Worm (Caenorhabditis elegans): ENCODE results near the gene dhhc-13.

dhhc-13 gene

ce11 chrIV:5877246-5877645 is 39.9 kb upstream of the dhhc-13 start, which contains the start of gene srv-21:
Gene srv-21, minus strand, starts transcription at chrIV:5877346.
- TF ChIP-seq ztf-22 (GFP tag; optimal IDR thresholded peaks at IDR 0.05) (no peak), ceh-79 (tag; optimal IDR thresholded peaks at IDR 0.05) (no peak), tbp1 (GFP tag; optimal IDR thresholded peaks at IDR 0.05) (no peak), hmg-1.2 (GFP tag; IDR thresholded peaks at IDR 0.05) (no peak), T26A5.8 (tag; optimal IDR thresholded peaks at IDR 0.05) (no peak), lsl-1 (GFP tag; optimal IDR thresholded peaks at IDR 0.05) (no peak), lir-1 (GFP tag; conservative IDR thresholded peaks at IDR 0.05) (no peak), him-1 (tag; optimal IDR thresholded peaks at IDR 0.05) (no peak), sdz-38 (tag; optimal IDR thresholded peaks at IDR 0.05) (no peak), madf-6 (GFP tag; IDR thresholded peaks at IDR 0.05) (no peak), egl-18 (GFP tag; IDR thresholded peaks at IDR 0.05) (no peak)

ce11 chrIV:5879853-5880252 is 37.3 kb upstream of the dhhc-13 start, which contains the start of gene srv-22:
Gene srv-22, minus strand, starts transcription at chrIV:5879953.
- TF ChIP-seq unc-62 (GFP tag; optimal IDR thresholded peaks at IDR 0.05) (no peak), him-1 (tag; optimal IDR thresholded peaks at IDR 0.05) (no peak), B0336.3 (GFP tag; IDR thresholded peaks at IDR 0.05) (no peak), ceh-58 (GFP tag; IDR thresholded peaks at IDR 0.05) (no peak), lin-40 (tag; optimal IDR thresholded peaks at IDR 0.05) (no peak), ztf-22 (GFP tag; optimal IDR thresholded peaks at IDR 0.05) (no peak), ets-4 (GFP tag; optimal IDR thresholded peaks at IDR 0.05) (no peak), snpc-4 (GFP tag; optimal IDR thresholded peaks at IDR 0.05) (no peak), snpc-4 (tag; optimal IDR thresholded peaks at IDR 0.05) (no peak), mxl-1 (tag; optimal IDR thresholded peaks at IDR 0.05) (no peak), ztf-26 (tag; optimal IDR thresholded peaks at IDR 0.05) (no peak), ztf-28 (GFP tag; IDR thresholded peaks at IDR 0.05) (no peak)

ce11 chrIV:5884500-5884899 is 32.6 kb upstream of the dhhc-13 start, which contains the start of gene H04M03.11:
Gene H04M03.11, minus strand, starts transcription at chrIV:5884600.
- TF ChIP-seq B0336.3 (GFP tag; IDR thresholded peaks at IDR 0.05) (no peak), let-607 (tag; optimal IDR thresholded peaks at IDR 0.05) (no peak), efl-1 (GFP tag; optimal IDR thresholded peaks at IDR 0.05) (no peak), C06A6.2 (GFP tag; conservative IDR thresholded peaks at IDR 0.05) (no peak), mxl-1 (tag; optimal IDR thresholded peaks at IDR 0.05) (no peak), attf-5 (GFP tag; optimal IDR thresholded peaks at IDR 0.05) (no peak), unc-62 (GFP tag; optimal IDR thresholded peaks at IDR 0.05) (no peak)

ce11 chrIV:5885180-5885887 is 31.8 kb upstream of the dhhc-13 start, which contains the start of gene glf-1:
Gene glf-1, plus strand, starts transcription at chrIV:5885835.
- TF ChIP-seq dox-1 (GFP tag; IDR thresholded peaks at IDR 0.05), result no peak
- no peak for TF ChIP-seq F39B2.1 (GFP tag; IDR thresholded peaks at IDR 0.05)
- no peak for TF ChIP-seq nfya-1 (tag; optimal IDR thresholded peaks at IDR 0.05; ENCODE audit: borderline replicate concordance, insufficient read depth)
- no peak for TF ChIP-seq rpc-1 (optimal IDR thresholded peaks at IDR 0.05)
- no peak for TF ChIP-seq rpc-1 (tag; optimal IDR thresholded peaks at IDR 0.05)
- no peak for TF ChIP-seq xnd-1 (tag; optimal IDR thresholded peaks at IDR 0.05)
- TF ChIP-seq somi-1 (GFP tag; optimal IDR thresholded peaks at IDR 0.05), result no peak
- TF ChIP-seq lin-54 (GFP tag; optimal IDR thresholded peaks at IDR 0.05), result no peak
- TF ChIP-seq B0336.3 (GFP tag; IDR thresholded peaks at IDR 0.05), result no peak
- TF ChIP-seq ccch-3 (GFP tag; optimal IDR thresholded peaks at IDR 0.05), result no peak
- no peak for TF ChIP-seq snpc-1.1 (tag; optimal IDR thresholded peaks at IDR 0.05; ENCODE audit: insufficient read depth)
- TF ChIP-seq egl-44 (GFP tag; IDR thresholded peaks at IDR 0.05), result no peak
- no peak for TF ChIP-seq ceh-100 (GFP tag; IDR thresholded peaks at IDR 0.05)
- TF ChIP-seq F49E8.2 (tag; optimal IDR thresholded peaks at IDR 0.05; ENCODE audit: insufficient read depth), result no peak
- TF ChIP-seq nfyb-1 (GFP tag; IDR thresholded peaks at IDR 0.05), result no peak
- no peak for TF ChIP-seq dpff-1 (tag; optimal IDR thresholded peaks at IDR 0.05)
- no peak for TF ChIP-seq nfya-2 (GFP tag; IDR thresholded peaks at IDR 0.05)
- no peak for TF ChIP-seq hlh-26 (GFP tag; conservative IDR thresholded peaks at IDR 0.05)
- TF ChIP-seq lin-26 (GFP tag; IDR thresholded peaks at IDR 0.05), result no peak
- no peak for TF ChIP-seq repo-1 (tag; optimal IDR thresholded peaks at IDR 0.05)
- no peak for TF ChIP-seq nhr-120 (GFP tag; IDR thresholded peaks at IDR 0.05)
